Worm (Caenorhabditis elegans) whole organism, L1 larva: ENCODE data around the gene idpp-7.
A peak's percentile ranks its signal among the peaks of the same experiment; 100 is the strongest.

Experiments
- C34B4.2 ChIP-seq: sonication (generic microtip); optimal IDR thresholded peaks from 2 replicates; lab custom pipeline; 2017; ENCODE audit warnings: mild to moderate bottlenecking, missing genetic modification characterization, missing compliant biosample characterization
- F16B12.6 ChIP-seq: fragments of 150-350 bp; optimal IDR thresholded peaks from 2 replicates; lab custom pipeline; 2014; ENCODE audit warnings: missing biosample characterization, missing genetic modification characterization
- blmp-1 ChIP-seq: fragments of 150-350 bp; optimal IDR thresholded peaks from 2 replicates; lab custom pipeline; 2014; ENCODE audit warnings: missing biosample characterization, missing genetic modification characterization
- ceh-82 ChIP-seq, 3 experiments: fragments of 150-350 bp in 1 of 3; sonication (generic microtip) in 2 of 3; optimal IDR thresholded peaks; 2 replicates each; lab custom pipeline; 2014 to 2017; ENCODE audit warnings: missing biosample characterization in 3 of 3, missing genetic modification characterization in 3 of 3
- dpl-1 ChIP-seq, 3 experiments: fragments of 150-350 bp in 2 of 3; sonication (generic microtip) in 1 of 3; optimal IDR thresholded peaks; 2 replicates each; lab custom pipeline; 2014 to 2017; ENCODE audit warnings: missing biosample characterization in 3 of 3, missing genetic modification characterization in 3 of 3, missing genetic modification reagents in 3 of 3
- efl-1 ChIP-seq, 4 experiments: fragments of 150-350 bp; optimal IDR thresholded peaks in 3 of 4; peaks in 1 of 4; 1 replicate in 1 of 4; 2 replicates in 3 of 4; lab custom pipeline; 2014; ENCODE audit warnings: missing biosample characterization in 2 of 4, missing genetic modification characterization in 2 of 4, missing genetic modification reagents in 2 of 4
- elt-2 ChIP-seq: sonication (generic microtip); optimal IDR thresholded peaks from 2 replicates; lab custom pipeline; 2016; ENCODE audit warnings: missing genetic modification characterization, mild to moderate bottlenecking, inconsistent platforms, missing compliant biosample characterization, missing genetic modification reagents
- fkh-4 ChIP-seq: sonication (generic microtip); optimal IDR thresholded peaks from 2 replicates; lab custom pipeline; 2016; ENCODE audit warnings: missing compliant biosample characterization, missing genetic modification characterization, borderline replicate concordance
- fkh-8 ChIP-seq: sonication (generic microtip); optimal IDR thresholded peaks from 2 replicates; lab custom pipeline; 2016; ENCODE audit warnings: mild to moderate bottlenecking, missing genetic modification characterization, missing compliant biosample characterization
- grh-1 ChIP-seq: fragments of 200-800 bp; sonication (Bioruptor generic); IDR thresholded peaks from 2 replicates; pipeline ENCODE4 v1.3.6; 2022; ENCODE audit warnings: missing genetic modification reagents, missing genetic modification characterization, missing compliant biosample characterization
- hpl-2 ChIP-seq: fragments of 150-350 bp; optimal IDR thresholded peaks from 2 replicates; lab custom pipeline; 2014; ENCODE audit warnings: missing biosample characterization, missing genetic modification reagents, missing genetic modification characterization
- isw-1 ChIP-seq: fragments of 200-800 bp; sonication (Bioruptor generic); IDR thresholded peaks from 2 replicates; pipeline ENCODE4 v1.3.6; 2022; ENCODE audit warnings: missing genetic modification characterization, missing compliant biosample characterization
- lin-13 ChIP-seq: fragments of 150-350 bp; optimal IDR thresholded peaks from 2 replicates; lab custom pipeline; 2014; ENCODE audit warnings: missing biosample characterization, missing genetic modification reagents, missing genetic modification characterization
- lin-14 ChIP-seq: fragments of 200-800 bp; sonication (Bioruptor generic); optimal IDR thresholded peaks from 2 replicates; lab custom pipeline; 2018; ENCODE audit warnings: mild to moderate bottlenecking, missing genetic modification characterization, moderate library complexity, missing compliant biosample characterization
- lin-15B ChIP-seq: fragments of 150-350 bp; sonication (generic microtip); optimal IDR thresholded peaks from 3 replicates; lab custom pipeline; 2014; ENCODE audit warnings: missing biosample characterization, missing genetic modification characterization
- lin-35 ChIP-seq, 2 experiments: fragments of 150-350 bp; optimal IDR thresholded peaks; 2 replicates each; lab custom pipeline; 2014; ENCODE audit warnings: missing biosample characterization in 2 of 2, missing genetic modification characterization in 2 of 2, missing genetic modification reagents in 2 of 2
- lin-39 ChIP-seq: fragments of 150-350 bp; optimal IDR thresholded peaks from 2 replicates; lab custom pipeline; 2014; ENCODE audit warnings: missing biosample characterization, missing genetic modification reagents, missing genetic modification characterization
- mab-9 ChIP-seq: fragments of 200-800 bp; sonication (Bioruptor generic); IDR thresholded peaks from 2 replicates; pipeline ENCODE4 v1.3.6; 2022; ENCODE audit warnings: missing genetic modification reagents, missing genetic modification characterization, missing compliant biosample characterization
- mdl-1 ChIP-seq, 2 experiments: fragments of 150-350 bp; optimal IDR thresholded peaks; 2 replicates each; lab custom pipeline; 2014 to 2017; ENCODE audit warnings: missing biosample characterization in 2 of 2, missing genetic modification characterization in 2 of 2, inconsistent platforms in 1 of 2
- nhr-11 ChIP-seq: fragments of 150-350 bp; optimal IDR thresholded peaks from 2 replicates; lab custom pipeline; 2014; ENCODE audit warnings: missing biosample characterization, missing genetic modification characterization
- nhr-19 ChIP-seq: fragments of 200-800 bp; sonication (Bioruptor generic); conservative IDR thresholded peaks from 2 replicates; pipeline ENCODE4 v1.3.6; 2022; ENCODE audit warnings: missing genetic modification characterization, missing compliant biosample characterization
- nhr-20 ChIP-seq: sonication (generic microtip); optimal IDR thresholded peaks from 2 replicates; lab custom pipeline; 2016; ENCODE audit warnings: mild to moderate bottlenecking, missing genetic modification characterization, missing compliant biosample characterization
- nhr-28 ChIP-seq: fragments of 150-350 bp; optimal IDR thresholded peaks from 2 replicates; lab custom pipeline; 2014; ENCODE audit warnings: missing biosample characterization, missing genetic modification characterization
- nhr-47 ChIP-seq: sonication (generic microtip); optimal IDR thresholded peaks from 2 replicates; lab custom pipeline; 2016; ENCODE audit warnings: mild to moderate bottlenecking, missing genetic modification characterization, moderate library complexity, missing compliant biosample characterization
- nhr-71 ChIP-seq: sonication (generic microtip); optimal IDR thresholded peaks from 2 replicates; lab custom pipeline; 2016; ENCODE audit warnings: mild to moderate bottlenecking, missing genetic modification characterization, moderate library complexity, missing compliant biosample characterization
- nhr-84 ChIP-seq: sonication (generic microtip); optimal IDR thresholded peaks from 2 replicates; lab custom pipeline; 2017; ENCODE audit warnings: missing biosample characterization, missing genetic modification characterization
- nhr-85 ChIP-seq: sonication (generic microtip); peaks from one replicate; lab custom pipeline; 2016; ENCODE audit warnings: missing genetic modification characterization, inconsistent platforms, missing compliant biosample characterization
- pag-3 ChIP-seq: sonication (generic microtip); optimal IDR thresholded peaks from 2 replicates; lab custom pipeline; 2017; ENCODE audit warnings: missing genetic modification characterization, mild to moderate bottlenecking, missing compliant biosample characterization, antibody characterized with exemption, borderline replicate concordance; ENCODE audit not compliant: insufficient read depth
- pax-3 ChIP-seq: fragments of 200-800 bp; sonication (Bioruptor generic); optimal IDR thresholded peaks from 2 replicates; lab custom pipeline; 2018; ENCODE audit warnings: mild to moderate bottlenecking, missing genetic modification characterization, moderate library complexity, missing compliant biosample characterization
- pqm-1 ChIP-seq: sonication (generic microtip); optimal IDR thresholded peaks from 3 replicates; lab custom pipeline; 2017; ENCODE audit warnings: missing biosample characterization, missing genetic modification characterization
- tbx-2 ChIP-seq: sonication (generic microtip); optimal IDR thresholded peaks from 2 replicates; lab custom pipeline; 2016; ENCODE audit warnings: missing genetic modification characterization, missing compliant biosample characterization
- tlp-1 ChIP-seq: fragments of 150-350 bp; optimal IDR thresholded peaks from 2 replicates; lab custom pipeline; 2014; ENCODE audit warnings: missing biosample characterization, missing genetic modification characterization
- unc-30 ChIP-seq: sonication (generic microtip); optimal IDR thresholded peaks from 2 replicates; lab custom pipeline; 2017; ENCODE audit warnings: missing biosample characterization, missing genetic modification characterization
- unc-62 ChIP-seq: fragments of 150-350 bp; optimal IDR thresholded peaks from 2 replicates; lab custom pipeline; 2014; ENCODE audit warnings: missing biosample characterization, missing genetic modification reagents, missing genetic modification characterization
- zag-1 ChIP-seq: fragments of 150-350 bp; optimal IDR thresholded peaks from 2 replicates; lab custom pipeline; 2014; ENCODE audit warnings: missing biosample characterization, missing genetic modification characterization
- ztf-4 ChIP-seq: fragments of 150-350 bp; optimal IDR thresholded peaks from 2 replicates; lab custom pipeline; 2014; ENCODE audit warnings: missing biosample characterization, missing genetic modification characterization

The idpp-7 gene

ce11 chrIV:12728162-12728561, 8.4 kb downstream of the idpp-7 start:
- TF ChIP-seq efl-1 (optimal IDR thresholded peaks at IDR 0.05; lab: Kevin White, UChicago) (no peak), efl-1 (GFP tag; optimal IDR thresholded peaks at IDR 0.05 in 1 of 2; lab: Kevin White, UChicago) (peak in 1 of 2 experiments; percentile 68), nhr-84 (no peak), lin-14 (GFP tag; lab: Kevin White, UChicago) (no peak), fkh-8 (tag; lab: Kevin White, UChicago) (no peak), elt-2 (tag; lab: Kevin White, UChicago) (peak; percentile 64), tlp-1 (tag; lab: Kevin White, UChicago) (no peak)

DNA sequence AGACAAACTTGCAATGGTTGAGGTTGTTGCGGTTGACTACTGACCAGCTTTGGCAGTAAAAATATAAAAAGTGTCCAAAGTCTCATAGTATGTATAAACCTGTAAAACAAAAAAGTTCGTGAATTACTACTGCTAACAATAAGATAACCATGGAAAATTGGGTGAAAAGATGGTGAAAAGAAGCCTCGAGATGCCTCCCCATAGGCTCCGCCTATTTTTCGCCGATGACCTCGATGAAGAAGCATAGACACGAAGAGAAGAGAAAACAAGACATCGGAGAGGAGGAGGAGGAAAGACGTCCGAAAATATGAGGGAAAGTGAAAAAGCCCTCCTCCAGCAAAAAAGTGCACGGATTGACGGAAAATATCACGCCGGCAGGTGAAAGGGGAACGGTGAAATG, 21.7 kb downstream of the idpp-7 start, which contains the start of gene T23F6.5:
Gene T23F6.5 (minus strand): TSS at position 101 of the 400 bp plus-strand sequence.
- TF ChIP-seq zag-1 (tag; lab: Kevin White, UChicago): no peak
- peak; percentile 77 for TF ChIP-seq blmp-1 (tag; lab: Kevin White, UChicago)
- TF ChIP-seq, all 84 proteins: peak for 1

DNA sequence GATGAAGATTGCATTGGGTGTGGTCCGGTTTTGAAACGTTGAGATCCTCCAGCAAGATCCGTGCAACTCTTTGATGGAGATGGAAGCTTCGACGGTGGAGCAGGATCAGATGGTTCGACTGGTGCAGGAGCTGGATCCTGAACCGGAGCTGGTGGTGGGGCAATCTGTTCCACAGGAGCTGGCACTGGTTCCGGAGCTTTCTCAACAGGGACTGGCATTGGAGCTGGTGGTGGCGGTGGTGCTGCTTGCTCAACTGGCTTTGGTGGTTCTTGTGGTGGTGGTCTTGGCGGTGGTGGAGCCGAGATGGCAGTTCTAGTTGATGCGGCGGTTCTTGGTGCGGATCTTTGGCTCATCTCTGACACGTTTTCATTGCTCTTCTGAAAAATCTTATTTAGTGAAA, 23.9 kb downstream of the idpp-7 start:
- no peak for TF ChIP-seq pax-3 (tag; lab: Kevin White, UChicago)
- no peak for TF ChIP-seq ceh-82 (tag; optimal IDR thresholded peaks at IDR 0.05; lab: Kevin White, UChicago)
- TF ChIP-seq nhr-11 (tag; lab: Kevin White, UChicago): no peak
- no peak for TF ChIP-seq hpl-2 (GFP tag; lab: Kevin White, UChicago)
- TF ChIP-seq nhr-20: no peak
- TF ChIP-seq mab-9 (GFP tag; lab: Robert Waterston, UW): no peak
- no peak for TF ChIP-seq pqm-1 (tag; lab: Kevin White, UChicago)
- TF ChIP-seq unc-62 (GFP tag; lab: Kevin White, UChicago): no peak
- no peak for TF ChIP-seq isw-1
- no peak for TF ChIP-seq grh-1 (GFP tag; lab: Robert Waterston, UW)
- TF ChIP-seq mdl-1 (tag; optimal IDR thresholded peaks at IDR 0.05; lab: Kevin White, UChicago): no peak
- no peak for TF ChIP-seq lin-15B (tag; lab: Kevin White, UChicago)
- TF ChIP-seq lin-39 (tag; lab: Kevin White, UChicago): no peak

ce11 chrIV:12744713-12745112, 24.9 kb downstream of the idpp-7 start, which contains the start of gene C36H8.1:
TSS of gene C36H8.1 (minus strand) at chrIV:12744813.
- TF ChIP-seq F16B12.6 (tag; lab: Kevin White, UChicago) (no peak), nhr-85 (tag; lab: Kevin White, UChicago) (no peak), pax-3 (tag; lab: Kevin White, UChicago) (no peak), tbx-2 (tag; lab: Kevin White, UChicago) (no peak), lin-13 (no peak), isw-1 (no peak), nhr-19 (no peak), lin-35 (GFP tag; optimal IDR thresholded peaks at IDR 0.05; lab: Kevin White, UChicago) (no peak), nhr-28 (tag; lab: Kevin White, UChicago) (no peak), ztf-4 (tag; lab: Kevin White, UChicago) (no peak), mab-9 (GFP tag; lab: Robert Waterston, UW) (no peak), nhr-71 (tag; lab: Kevin White, UChicago) (no peak), pag-3 (tag; lab: Kevin White, UChicago) (no peak), unc-62 (GFP tag; lab: Kevin White, UChicago) (no peak), dpl-1 (GFP tag; optimal IDR thresholded peaks at IDR 0.05; lab: Kevin White, UChicago) (no peak), unc-30 (tag; lab: Kevin White, UChicago) (no peak), nhr-47 (tag; lab: Kevin White, UChicago) (no peak), fkh-4 (no peak), C34B4.2 (tag; lab: Kevin White, UChicago) (no peak)
